Worm (Caenorhabditis elegans) whole organism, early embryonic: Measurements from ENCODE around the gene C01C4.2.

ENCODE experiments used
- B0310.2 ChIP-seq: sonication (generic microtip); optimal IDR thresholded peaks from 2 replicates; lab custom pipeline; 2016; ENCODE audit warnings: mild to moderate bottlenecking, missing genetic modification characterization, missing compliant biosample characterization
- F13C5.2 ChIP-seq: sonication (generic microtip); optimal IDR thresholded peaks from 2 replicates; lab custom pipeline; 2017; ENCODE audit warnings: mild to moderate bottlenecking, missing genetic modification characterization, inconsistent platforms, missing compliant biosample characterization
- aly-1 ChIP-seq: sonication (generic microtip); optimal IDR thresholded peaks from 2 replicates; lab custom pipeline; 2016; ENCODE audit warnings: missing genetic modification characterization, missing compliant biosample characterization
- ama-1 ChIP-seq: fragments of 150-350 bp; optimal IDR thresholded peaks from 2 replicates; lab custom pipeline; 2014
- ceh-13 ChIP-seq: fragments of 200-800 bp; sonication (Bioruptor generic); optimal IDR thresholded peaks from 2 replicates; lab custom pipeline; 2018; ENCODE audit warnings: mild to moderate bottlenecking, missing genetic modification characterization, missing compliant biosample characterization
- ceh-36 ChIP-seq: sonication (generic microtip); optimal IDR thresholded peaks from 2 replicates; lab custom pipeline; 2016; ENCODE audit warnings: missing genetic modification characterization, inconsistent platforms, missing compliant biosample characterization
- ets-7 ChIP-seq: sonication (generic microtip); optimal IDR thresholded peaks from 2 replicates; lab custom pipeline; 2016; ENCODE audit warnings: missing genotype, missing genetic modification characterization, missing compliant biosample characterization
- flt-1 ChIP-seq: fragments of 200-800 bp; sonication (Bioruptor generic); IDR thresholded peaks from 2 replicates; pipeline ENCODE4 v1.3.6; 2022; ENCODE audit warnings: missing genetic modification characterization, missing compliant biosample characterization
- hmbx-1 ChIP-seq: sonication (generic microtip); optimal IDR thresholded peaks from 2 replicates; lab custom pipeline; 2016; ENCODE audit warnings: mild to moderate bottlenecking, missing genetic modification characterization, missing compliant biosample characterization
- hmg-4 ChIP-seq: fragments of 200-800 bp; sonication (Bioruptor generic); optimal IDR thresholded peaks from 2 replicates; lab custom pipeline; 2018; ENCODE audit warnings: mild to moderate bottlenecking, missing genetic modification characterization, missing compliant biosample characterization
- hnd-1 ChIP-seq: sonication (generic microtip); optimal IDR thresholded peaks from 2 replicates; lab custom pipeline; 2016; ENCODE audit warnings: missing genetic modification characterization, missing compliant biosample characterization
- pes-1 ChIP-seq: fragments of 200-800 bp; sonication (Bioruptor generic); IDR thresholded peaks from 2 replicates; pipeline ENCODE4 v1.3.6; 2022; ENCODE audit warnings: missing genetic modification reagents, missing genetic modification characterization, missing compliant biosample characterization
- scrt-1 ChIP-seq: fragments of 200-800 bp; sonication (Bioruptor generic); IDR thresholded peaks from 2 replicates; pipeline ENCODE4 v1.3.6; 2022; ENCODE audit warnings: missing genetic modification characterization, missing compliant biosample characterization
- sea-1 ChIP-seq: fragments of 200-800 bp; sonication (Bioruptor generic); conservative IDR thresholded peaks from 2 replicates; pipeline ENCODE4 v1.3.6; 2022; ENCODE audit warnings: missing genetic modification characterization, missing compliant biosample characterization
- tbx-11 ChIP-seq: fragments of 200-800 bp; sonication (Bioruptor generic); IDR thresholded peaks from 2 replicates; pipeline ENCODE4 v1.3.6; 2022; ENCODE audit warnings: missing genetic modification characterization, missing compliant biosample characterization
- tbx-37 ChIP-seq: fragments of 200-800 bp; sonication (Bioruptor generic); conservative IDR thresholded peaks from 2 replicates; pipeline ENCODE4 v1.3.6; 2022; ENCODE audit warnings: missing genetic modification reagents, missing genetic modification characterization, missing compliant biosample characterization
- tra-4 ChIP-seq: sonication (generic microtip); optimal IDR thresholded peaks from 2 replicates; lab custom pipeline; 2017; ENCODE audit warnings: missing genetic modification characterization, missing compliant biosample characterization

Gene C01C4.2

ce11 chrX:3697623-3698022 lies 17.3 kb upstream of the C01C4.2 start:
- TF ChIP-seq hnd-1 (tag; lab: Kevin White, UChicago) (peak; percentile 83), B0310.2 (tag; lab: Kevin White, UChicago) (peak; percentile 81), pes-1 (GFP tag; lab: Robert Waterston, UW) (peak; percentile 95), ets-7 (peak; percentile 79), ceh-36 (peak; percentile 91), ama-1 (lab: Kevin White, UChicago) (no peak), sea-1 (GFP tag; lab: Robert Waterston, UW) (peak; percentile 88), hmg-4 (GFP tag; lab: Kevin White, UChicago) (peak; percentile 91), tra-4 (peak; percentile 69), F13C5.2 (tag; lab: Kevin White, UChicago) (peak; percentile 96), hmbx-1 (peak; percentile 67), scrt-1 (GFP tag; lab: Robert Waterston, UW) (peak; percentile 94), aly-1 (tag; lab: Kevin White, UChicago) (peak; percentile 82), flt-1 (GFP tag; lab: Robert Waterston, UW) (peak; percentile 90), tbx-11 (GFP tag; lab: Robert Waterston, UW) (peak; percentile 92), tbx-37 (GFP tag; lab: Robert Waterston, UW) (peak; percentile 92), ceh-13 (GFP tag; lab: Kevin White, UChicago) (peak; percentile 78)

DNA sequence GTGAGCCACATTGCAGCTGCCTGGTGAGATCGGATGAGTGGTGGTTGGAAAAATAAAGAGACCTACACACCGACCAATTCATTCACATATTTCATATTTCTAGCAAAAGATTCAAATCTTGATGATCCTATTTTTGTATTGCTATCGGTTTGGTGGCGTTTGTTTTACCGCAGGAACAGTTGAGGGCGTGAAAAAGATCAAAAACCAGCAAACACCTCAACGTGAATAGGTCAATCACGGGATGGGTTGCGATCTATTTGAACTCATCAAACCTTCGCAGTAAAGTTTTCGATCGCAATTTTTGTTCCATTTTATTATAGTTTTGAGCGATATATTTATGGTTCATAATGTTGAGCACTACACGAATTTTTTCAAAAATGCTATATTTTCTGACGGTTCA lies 13.0 kb upstream of the C01C4.2 start:
- TF ChIP-seq hmbx-1: no peak
- no peak for TF ChIP-seq hmg-4 (GFP tag; lab: Kevin White, UChicago)
- no peak for TF ChIP-seq hnd-1 (tag; lab: Kevin White, UChicago)
- TF ChIP-seq ets-7: no peak
- no peak for TF ChIP-seq F13C5.2 (tag; lab: Kevin White, UChicago)
- TF ChIP-seq pes-1 (GFP tag; lab: Robert Waterston, UW): no peak

DNA sequence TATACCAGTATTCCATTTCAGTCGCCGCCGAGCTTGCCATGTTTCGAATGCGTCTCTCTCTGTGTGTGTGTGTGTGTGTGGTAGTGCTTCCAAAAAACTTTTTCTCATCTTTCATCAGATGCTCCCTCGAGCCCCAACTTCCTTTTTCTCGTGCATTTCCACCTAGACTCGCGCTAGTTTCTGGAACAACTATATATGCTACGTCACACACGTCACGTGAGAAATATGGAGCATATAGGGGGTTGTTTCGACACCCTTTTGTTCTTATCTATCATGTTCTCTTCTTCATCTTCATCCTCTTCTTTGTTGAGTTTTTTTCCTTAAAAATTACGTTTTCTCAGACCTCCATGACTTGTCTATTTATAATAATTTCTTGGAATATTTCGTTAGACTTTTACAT lies 9.6 kb upstream of the C01C4.2 start:
- TF ChIP-seq F13C5.2 (tag; lab: Kevin White, UChicago): no peak
- no peak for TF ChIP-seq hmg-4 (GFP tag; lab: Kevin White, UChicago)
- no peak for TF ChIP-seq B0310.2 (tag; lab: Kevin White, UChicago)
- TF ChIP-seq pes-1 (GFP tag; lab: Robert Waterston, UW): no peak
- no peak for TF ChIP-seq ets-7
- no peak for TF ChIP-seq flt-1 (GFP tag; lab: Robert Waterston, UW)
- no peak for TF ChIP-seq aly-1 (tag; lab: Kevin White, UChicago)
- no peak for TF ChIP-seq tbx-37 (GFP tag; lab: Robert Waterston, UW)
- TF ChIP-seq ceh-36: no peak
- no peak for TF ChIP-seq hnd-1 (tag; lab: Kevin White, UChicago)
- TF ChIP-seq ama-1 (lab: Kevin White, UChicago): no peak

DNA sequence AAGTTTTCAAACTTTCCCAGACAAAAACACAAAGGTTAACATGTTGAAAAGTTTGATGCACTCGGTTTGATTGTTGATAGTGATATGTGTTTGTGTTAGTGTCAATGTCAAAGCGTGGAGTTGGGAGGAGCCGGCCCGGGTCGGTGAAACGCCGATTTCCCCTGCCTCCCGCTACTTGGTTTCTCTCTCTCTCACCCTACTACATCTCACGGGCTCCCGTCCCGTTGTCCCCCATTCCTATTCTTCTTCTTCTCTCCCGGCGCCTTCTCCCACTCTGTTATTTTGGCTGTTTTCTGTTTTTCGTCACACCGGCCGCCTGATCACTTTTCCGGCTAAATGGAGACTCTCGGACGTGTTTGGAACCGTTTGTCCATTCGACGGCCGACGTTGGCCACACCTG lies 8.6 kb upstream of the C01C4.2 start:
- TF ChIP-seq flt-1 (GFP tag; lab: Robert Waterston, UW) (no peak), scrt-1 (GFP tag; lab: Robert Waterston, UW) (no peak), ceh-36 (no peak), ets-7 (no peak), B0310.2 (tag; lab: Kevin White, UChicago) (no peak), hmbx-1 (no peak), tbx-11 (GFP tag; lab: Robert Waterston, UW) (no peak), ceh-13 (GFP tag; lab: Kevin White, UChicago) (no peak), tbx-37 (GFP tag; lab: Robert Waterston, UW) (no peak), pes-1 (GFP tag; lab: Robert Waterston, UW) (no peak), hmg-4 (GFP tag; lab: Kevin White, UChicago) (no peak), aly-1 (tag; lab: Kevin White, UChicago) (no peak), ama-1 (lab: Kevin White, UChicago) (no peak), tra-4 (no peak), sea-1 (GFP tag; lab: Robert Waterston, UW) (no peak), hnd-1 (tag; lab: Kevin White, UChicago) (no peak), F13C5.2 (tag; lab: Kevin White, UChicago) (no peak)

ce11 chrX:3709747-3710146 lies 5.2 kb upstream of the C01C4.2 start:
- TF ChIP-seq pes-1 (GFP tag; lab: Robert Waterston, UW) (no peak), sea-1 (GFP tag; lab: Robert Waterston, UW) (no peak), ama-1 (lab: Kevin White, UChicago) (no peak), scrt-1 (GFP tag; lab: Robert Waterston, UW) (no peak), ceh-13 (GFP tag; lab: Kevin White, UChicago) (no peak)

DNA sequence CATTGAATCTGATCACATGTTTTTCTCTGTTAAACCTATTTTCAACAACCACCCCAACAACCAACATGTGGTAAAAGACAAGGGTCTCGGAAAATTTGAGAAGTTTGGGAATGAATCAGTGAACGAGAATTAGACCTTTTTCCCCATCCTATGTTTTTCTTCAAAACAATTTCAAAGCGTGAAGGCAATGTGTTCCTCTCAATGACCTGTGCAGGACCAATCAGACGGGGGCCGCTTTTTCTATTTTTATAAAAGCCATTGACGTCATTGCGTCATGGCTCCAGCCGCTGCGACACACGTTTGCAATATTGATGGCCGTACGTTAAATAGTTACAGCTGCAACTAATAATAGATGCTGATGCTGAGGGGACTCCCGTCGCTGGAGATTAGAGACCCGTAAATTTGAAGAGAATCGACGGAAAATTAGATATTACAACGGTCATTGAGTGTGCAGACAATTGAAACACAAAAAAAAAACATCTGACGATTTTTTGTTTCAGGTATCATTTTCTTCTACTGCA lies 3.3 kb upstream of the C01C4.2 start:
- no peak for TF ChIP-seq hnd-1 (tag; lab: Kevin White, UChicago)
- TF ChIP-seq flt-1 (GFP tag; lab: Robert Waterston, UW): no peak
- no peak for TF ChIP-seq F13C5.2 (tag; lab: Kevin White, UChicago)
- no peak for TF ChIP-seq scrt-1 (GFP tag; lab: Robert Waterston, UW)
- no peak for TF ChIP-seq tbx-11 (GFP tag; lab: Robert Waterston, UW)
- TF ChIP-seq B0310.2 (tag; lab: Kevin White, UChicago): no peak

DNA sequence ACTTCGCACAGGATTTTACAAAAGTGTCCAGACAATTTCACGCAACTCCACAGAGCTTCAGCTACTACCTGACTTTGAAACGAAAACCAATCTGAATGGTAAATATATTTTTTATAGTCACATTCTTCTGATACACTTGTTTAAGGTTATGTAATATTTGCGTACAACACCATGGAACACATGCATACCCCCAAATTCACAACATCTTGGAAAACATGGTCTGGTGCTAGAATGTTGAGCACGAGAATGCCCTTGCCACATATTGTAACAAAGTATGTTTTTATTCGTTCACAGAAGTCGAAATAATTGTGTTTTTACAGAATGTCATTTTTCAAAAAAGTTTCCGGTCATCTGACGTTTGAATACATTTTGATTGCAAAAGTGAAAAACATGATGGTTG lies 938 bp downstream of the C01C4.2 start:
- TF ChIP-seq flt-1 (GFP tag; lab: Robert Waterston, UW) (no peak), hnd-1 (tag; lab: Kevin White, UChicago) (no peak)

- no peak for TF ChIP-seq hmbx-1
- no peak for TF ChIP-seq ceh-36
- TF ChIP-seq pes-1 (GFP tag; lab: Robert Waterston, UW): no peak
- TF ChIP-seq F13C5.2 (tag; lab: Kevin White, UChicago): no peak
- TF ChIP-seq tra-4: no peak
- TF ChIP-seq ama-1 (lab: Kevin White, UChicago): no peak
- no peak for TF ChIP-seq B0310.2 (tag; lab: Kevin White, UChicago)
These were observed 10.5 kb downstream of the C01C4.2 start for ce11 chrX:3725437-3725836.
